Worm (Caenorhabditis elegans): ENCODE data around the gene ntl-4.

DNA sequence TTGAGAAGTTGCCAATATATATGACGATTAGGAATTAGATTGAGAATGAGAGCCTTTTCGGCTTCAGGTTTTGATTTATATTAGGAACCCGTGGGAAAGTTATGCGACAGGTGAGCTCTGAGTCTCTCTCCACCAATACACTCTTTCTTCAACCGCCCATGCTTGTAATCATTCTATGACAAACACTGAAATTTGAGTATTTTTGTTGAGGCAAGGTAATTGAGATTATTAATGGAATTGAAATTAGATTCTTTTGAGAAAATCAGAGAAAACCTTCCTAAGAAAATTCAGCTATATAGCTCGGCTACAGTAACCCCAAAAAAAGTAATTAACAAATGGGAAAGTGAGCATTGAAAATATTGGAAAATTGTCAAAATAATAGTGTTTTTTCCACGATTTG is 45.5 kb downstream of the ntl-4 start, which contains the start of gene ceh-19:
- TF ChIP-seq unc-130 (GFP tag; optimal IDR thresholded peaks at IDR 0.05), result no peak
- TF ChIP-seq aha-1 (tag), result peak; percentile 57
- TF ChIP-seq nhr-6 (tag; optimal IDR thresholded peaks at IDR 0.05), result no peak
- TF ChIP-seq sdz-12 (GFP tag; optimal IDR thresholded peaks at IDR 0.05), result no peak
- no peak for TF ChIP-seq T20F7.1 (GFP tag; optimal IDR thresholded peaks at IDR 0.05)
- no peak for TF ChIP-seq snpc-4 (tag; optimal IDR thresholded peaks at IDR 0.05)
- TF ChIP-seq nhr-11 (tag; optimal IDR thresholded peaks at IDR 0.05), result no peak
- TF ChIP-seq nhr-237 (tag; optimal IDR thresholded peaks at IDR 0.05), result no peak
- no peak for TF ChIP-seq zfp-2 (tag; optimal IDR thresholded peaks at IDR 0.05)

Data from whole organism, L4 larva.